Worm (Caenorhabditis elegans) whole organism, L2 larva: ENCODE data around the gene cth-2.

Experiments used
- C34F6.9 ChIP-seq: fragments of 150-350 bp; optimal IDR thresholded peaks from 2 replicates; lab custom pipeline; 2014; ENCODE audit warnings: missing biosample characterization, missing genetic modification characterization
- F13H6.1 ChIP-seq: sonication (generic microtip); optimal IDR thresholded peaks from 2 replicates; lab custom pipeline; 2016; ENCODE audit warnings: missing genetic modification characterization, missing compliant biosample characterization
- R02D3.7 ChIP-seq: fragments of 150-350 bp; optimal IDR thresholded peaks from 2 replicates; lab custom pipeline; 2014; ENCODE audit warnings: missing biosample characterization, missing genetic modification characterization
- Y55F3AM.14 ChIP-seq: fragments of 200-800 bp; sonication (Bioruptor generic); optimal IDR thresholded peaks from 2 replicates; lab custom pipeline; 2018; ENCODE audit warnings: mild to moderate bottlenecking, missing genetic modification characterization, missing compliant biosample characterization
- aly-2 ChIP-seq: fragments of 150-350 bp; optimal IDR thresholded peaks from 2 replicates; lab custom pipeline; 2014; ENCODE audit warnings: missing biosample characterization, missing genetic modification characterization
- ama-1 ChIP-seq: fragments of 150-350 bp; optimal IDR thresholded peaks from 2 replicates; lab custom pipeline; 2018; ENCODE audit warnings: inconsistent platforms
- blmp-1 ChIP-seq: sonication (generic microtip); optimal IDR thresholded peaks from 2 replicates; lab custom pipeline; 2017; ENCODE audit warnings: missing genetic modification characterization, mild to moderate bottlenecking, missing compliant biosample characterization, antibody characterized with exemption, moderate library complexity; ENCODE audit not compliant: insufficient read depth
- ceh-16 ChIP-seq: fragments of 150-350 bp; optimal IDR thresholded peaks from 2 replicates; lab custom pipeline; 2014; ENCODE audit warnings: missing biosample characterization, missing genetic modification characterization
- ceh-82 ChIP-seq: fragments of 150-350 bp; optimal IDR thresholded peaks from 2 replicates; lab custom pipeline; 2014; ENCODE audit warnings: missing biosample characterization, missing genetic modification characterization
- crh-2 ChIP-seq: sonication (generic microtip); optimal IDR thresholded peaks from 2 replicates; lab custom pipeline; 2017; ENCODE audit warnings: missing biosample characterization, missing genetic modification characterization
- dmd-4 ChIP-seq: sonication (generic microtip); optimal IDR thresholded peaks from 2 replicates; lab custom pipeline; 2017; ENCODE audit warnings: missing biosample characterization, missing genetic modification characterization
- egl-27 ChIP-seq: sonication (generic microtip); optimal IDR thresholded peaks from 3 replicates; lab custom pipeline; 2017; ENCODE audit warnings: missing biosample characterization, missing genetic modification reagents, missing genetic modification characterization
- elt-1 ChIP-seq: fragments of 150-350 bp; optimal IDR thresholded peaks from 2 replicates; lab custom pipeline; 2014; ENCODE audit warnings: missing biosample characterization, missing genetic modification characterization
- elt-3 ChIP-seq: sonication (generic microtip); optimal IDR thresholded peaks from 2 replicates; lab custom pipeline; 2017; ENCODE audit warnings: missing biosample characterization, missing genetic modification characterization
- fos-1 ChIP-seq: fragments of 150-350 bp; optimal IDR thresholded peaks from 2 replicates; lab custom pipeline; 2014; ENCODE audit warnings: missing biosample characterization, missing genetic modification characterization
- gmeb-1 ChIP-seq: fragments of 150-350 bp; optimal IDR thresholded peaks from 2 replicates; lab custom pipeline; 2014; ENCODE audit warnings: missing biosample characterization, missing genetic modification characterization
- lin-11 ChIP-seq: fragments of 150-350 bp; sonication (generic microtip); optimal IDR thresholded peaks from 2 replicates; lab custom pipeline; 2014; ENCODE audit warnings: missing biosample characterization, missing genetic modification characterization, inconsistent platforms, mixed read lengths
- lin-13 ChIP-seq: fragments of 150-350 bp; optimal IDR thresholded peaks from 2 replicates; lab custom pipeline; 2014; ENCODE audit warnings: missing biosample characterization, missing genetic modification reagents, missing genetic modification characterization
- lin-39 ChIP-seq: fragments of 150-350 bp; optimal IDR thresholded peaks from 2 replicates; lab custom pipeline; 2014; ENCODE audit warnings: missing biosample characterization, missing genetic modification reagents, missing genetic modification characterization
- lsy-2 ChIP-seq, 2 experiments: fragments of 150-350 bp in 1 of 2; sonication (generic microtip) in 1 of 2; optimal IDR thresholded peaks; 2 replicates each; lab custom pipeline; 2014 to 2017; ENCODE audit warnings: missing biosample characterization in 2 of 2, missing genetic modification characterization in 2 of 2
- mab-5 ChIP-seq: fragments of 150-350 bp; optimal IDR thresholded peaks from 2 replicates; lab custom pipeline; 2014; ENCODE audit warnings: missing biosample characterization, missing genetic modification characterization
- mbf-1 ChIP-seq: sonication (generic microtip); optimal IDR thresholded peaks from 2 replicates; lab custom pipeline; 2017; ENCODE audit warnings: missing biosample characterization, missing genetic modification characterization
- mdl-1 ChIP-seq, 2 experiments: fragments of 150-350 bp in 1 of 2; sonication (generic microtip) in 1 of 2; optimal IDR thresholded peaks; 2 replicates each; lab custom pipeline; 2017; ENCODE audit warnings: missing biosample characterization in 2 of 2, missing genetic modification characterization in 2 of 2
- nhr-10 ChIP-seq: sonication (generic microtip); optimal IDR thresholded peaks from 2 replicates; lab custom pipeline; 2017; ENCODE audit warnings: missing biosample characterization, missing genetic modification characterization
- nhr-11 ChIP-seq: fragments of 150-350 bp; optimal IDR thresholded peaks from 2 replicates; lab custom pipeline; 2014; ENCODE audit warnings: missing biosample characterization, missing genetic modification characterization
- nhr-12 ChIP-seq: fragments of 150-350 bp; optimal IDR thresholded peaks from 2 replicates; lab custom pipeline; 2014; ENCODE audit warnings: missing biosample characterization, missing genetic modification characterization
- nhr-129 ChIP-seq: fragments of 150-350 bp; optimal IDR thresholded peaks from 2 replicates; lab custom pipeline; 2014; ENCODE audit warnings: missing biosample characterization, missing genetic modification characterization
- nhr-21 ChIP-seq: fragments of 150-350 bp; optimal IDR thresholded peaks from 2 replicates; lab custom pipeline; 2014; ENCODE audit warnings: missing biosample characterization, missing genetic modification characterization
- nhr-23 ChIP-seq: fragments of 150-350 bp; optimal IDR thresholded peaks from 2 replicates; lab custom pipeline; 2014; ENCODE audit warnings: missing biosample characterization, missing genetic modification reagents, missing genetic modification characterization
- nhr-25 ChIP-seq: fragments of 150-350 bp; sonication (generic microtip); optimal IDR thresholded peaks from 3 replicates; lab custom pipeline; 2014; ENCODE audit warnings: missing biosample characterization, missing genetic modification characterization
- nhr-6 ChIP-seq: fragments of 150-350 bp; optimal IDR thresholded peaks from 2 replicates; lab custom pipeline; 2014; ENCODE audit warnings: missing biosample characterization, missing genetic modification characterization
- peb-1 ChIP-seq: fragments of 150-350 bp; optimal IDR thresholded peaks from 2 replicates; lab custom pipeline; 2014; ENCODE audit warnings: missing biosample characterization, missing genetic modification characterization
- sem-4 ChIP-seq: fragments of 150-350 bp; optimal IDR thresholded peaks from 2 replicates; lab custom pipeline; 2014; ENCODE audit warnings: missing biosample characterization, missing genetic modification reagents, missing genetic modification characterization
- skn-1 ChIP-seq: sonication (generic microtip); optimal IDR thresholded peaks from 2 replicates; lab custom pipeline; 2017; ENCODE audit warnings: missing biosample characterization, missing genetic modification characterization
- sma-3 ChIP-seq: sonication (generic microtip); optimal IDR thresholded peaks from 2 replicates; lab custom pipeline; 2016; ENCODE audit warnings: missing genetic modification reagents, missing genetic modification characterization, missing compliant biosample characterization
- sma-9 ChIP-seq, 2 experiments: fragments of 150-350 bp in 1 of 2; sonication (generic microtip) in 1 of 2; optimal IDR thresholded peaks; 2 replicates each; lab custom pipeline; 2014 to 2016; ENCODE audit warnings: missing genetic modification characterization in 2 of 2, mild to moderate bottlenecking in 1 of 2, missing biosample characterization in 1 of 2, missing compliant biosample characterization in 1 of 2, missing genetic modification reagents in 1 of 2, moderate library complexity in 1 of 2
- snpc-4 ChIP-seq: fragments of 150-350 bp; optimal IDR thresholded peaks from 2 replicates; lab custom pipeline; 2014; ENCODE audit warnings: missing biosample characterization, missing genetic modification characterization
- unc-39 ChIP-seq: fragments of 150-350 bp; optimal IDR thresholded peaks from 2 replicates; lab custom pipeline; 2014; ENCODE audit warnings: missing biosample characterization, missing genetic modification characterization
- unc-55 ChIP-seq: fragments of 150-350 bp; sonication (generic microtip); optimal IDR thresholded peaks from 3 replicates; lab custom pipeline; 2014; ENCODE audit warnings: missing biosample characterization, missing genetic modification reagents, missing genetic modification characterization
- zag-1 ChIP-seq: fragments of 150-350 bp; optimal IDR thresholded peaks from 2 replicates; lab custom pipeline; 2014; ENCODE audit warnings: missing biosample characterization, missing genetic modification characterization
- ztf-1 ChIP-seq: fragments of 200-800 bp; sonication (Bioruptor generic); conservative IDR thresholded peaks from 2 replicates; pipeline ENCODE4 v1.3.6; 2022; ENCODE audit warnings: missing genetic modification characterization, missing compliant biosample characterization
- ztf-11 ChIP-seq: sonication (generic microtip); optimal IDR thresholded peaks from 2 replicates; lab custom pipeline; 2017; ENCODE audit warnings: missing biosample characterization, missing genetic modification characterization
- ztf-4 ChIP-seq: fragments of 150-350 bp; optimal IDR thresholded peaks from 2 replicates; lab custom pipeline; 2014; ENCODE audit warnings: missing biosample characterization, missing genetic modification characterization

Gene cth-2

ce11 chrII:7095970-7096369, 38.2 kb upstream of the cth-2 start:
- no peak for TF ChIP-seq peb-1
- TF ChIP-seq nhr-12 (tag; lab: Kevin White, UChicago): no peak
- TF ChIP-seq mdl-1 (tag; optimal IDR thresholded peaks at IDR 0.05; lab: Kevin White, UChicago): no peak
- TF ChIP-seq elt-1 (tag; lab: Kevin White, UChicago): no peak
- TF ChIP-seq Y55F3AM.14 (GFP tag; lab: Kevin White, UChicago): no peak
- TF ChIP-seq C34F6.9 (tag; lab: Kevin White, UChicago): no peak
- no peak for TF ChIP-seq lsy-2 (tag; optimal IDR thresholded peaks at IDR 0.05; lab: Kevin White, UChicago)
- TF ChIP-seq aly-2 (tag; lab: Kevin White, UChicago): no peak
- no peak for TF ChIP-seq elt-3 (tag; lab: Kevin White, UChicago)
- TF ChIP-seq ztf-4 (tag; lab: Kevin White, UChicago): no peak
- TF ChIP-seq zag-1 (tag; lab: Kevin White, UChicago): no peak
- no peak for TF ChIP-seq nhr-23 (tag; lab: Kevin White, UChicago)
- no peak for TF ChIP-seq skn-1 (tag; lab: Kevin White, UChicago)
- TF ChIP-seq sma-9 (GFP tag; optimal IDR thresholded peaks at IDR 0.05; lab: Kevin White, UChicago): no peak
- no peak for TF ChIP-seq sma-9 (tag; optimal IDR thresholded peaks at IDR 0.05; lab: Kevin White, UChicago)
- TF ChIP-seq F13H6.1 (tag; lab: Kevin White, UChicago): no peak
- no peak for TF ChIP-seq sma-3
- no peak for TF ChIP-seq blmp-1 (tag; lab: Kevin White, UChicago)

ce11 chrII:7093339-7093821, 35.6 kb upstream of the cth-2 start, which contains the start of gene T02G5.3:
Gene T02G5.3, plus strand, starts transcription at chrII:7093389.
- no peak for TF ChIP-seq peb-1
- no peak for TF ChIP-seq unc-39 (tag; lab: Kevin White, UChicago)
- no peak for TF ChIP-seq unc-55
- no peak for TF ChIP-seq mbf-1 (tag; lab: Kevin White, UChicago)
- TF ChIP-seq lin-13: no peak
- no peak for TF ChIP-seq crh-2 (tag; lab: Kevin White, UChicago)
- TF ChIP-seq nhr-6: no peak
- no peak for TF ChIP-seq ztf-4 (tag; lab: Kevin White, UChicago)
- TF ChIP-seq C34F6.9 (tag; lab: Kevin White, UChicago): no peak
- no peak for TF ChIP-seq R02D3.7
- no peak for TF ChIP-seq lin-39 (tag; lab: Kevin White, UChicago)
- no peak for TF ChIP-seq mab-5 (tag; lab: Kevin White, UChicago)
- TF ChIP-seq skn-1 (tag; lab: Kevin White, UChicago): no peak
- TF ChIP-seq elt-3 (tag; lab: Kevin White, UChicago): no peak
- TF ChIP-seq nhr-129 (tag; lab: Kevin White, UChicago): no peak
- no peak for TF ChIP-seq elt-1 (tag; lab: Kevin White, UChicago)
- TF ChIP-seq sma-3: no peak
- TF ChIP-seq ama-1 (lab: Kevin White, UChicago): no peak
- TF ChIP-seq mdl-1 (tag; optimal IDR thresholded peaks at IDR 0.05; lab: Kevin White, UChicago): no peak
- TF ChIP-seq, all 48 proteins: peak for 0

DNA sequence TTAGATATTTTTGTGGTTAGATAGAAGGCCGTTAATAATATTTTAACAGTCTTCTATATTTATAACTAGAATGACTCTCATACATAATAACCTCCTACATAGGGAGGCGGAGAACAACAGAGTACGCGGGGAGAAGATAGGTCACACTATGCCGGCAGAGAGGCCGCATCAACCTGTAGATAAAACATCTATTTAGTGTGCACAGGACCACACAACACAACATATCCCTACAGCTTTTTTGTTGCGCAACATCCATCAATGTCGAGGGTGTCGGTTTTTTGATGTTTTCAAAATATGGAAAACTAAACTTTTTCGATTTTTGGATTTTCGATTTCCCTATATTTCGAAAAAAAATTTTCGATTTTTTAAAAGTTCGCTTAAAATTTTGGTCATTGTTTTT, 33.1 kb upstream of the cth-2 start:
- no peak for TF ChIP-seq mdl-1 (tag; optimal IDR thresholded peaks at IDR 0.05; lab: Kevin White, UChicago)
- no peak for TF ChIP-seq nhr-25
- no peak for TF ChIP-seq ceh-82 (tag; lab: Kevin White, UChicago)
- no peak for TF ChIP-seq sem-4 (tag; lab: Kevin White, UChicago)
- TF ChIP-seq nhr-12 (tag; lab: Kevin White, UChicago): no peak
- TF ChIP-seq mab-5 (tag; lab: Kevin White, UChicago): no peak
- TF ChIP-seq sma-9 (GFP tag; optimal IDR thresholded peaks at IDR 0.05; lab: Kevin White, UChicago): no peak
- no peak for TF ChIP-seq sma-9 (tag; optimal IDR thresholded peaks at IDR 0.05; lab: Kevin White, UChicago)

- TF ChIP-seq unc-55 (no peak), Y55F3AM.14 (GFP tag; lab: Kevin White, UChicago) (no peak), sem-4 (tag; lab: Kevin White, UChicago) (no peak), mbf-1 (tag; lab: Kevin White, UChicago) (no peak), ztf-1 (GFP tag; lab: Robert Waterston, UW) (no peak), mab-5 (tag; lab: Kevin White, UChicago) (no peak), nhr-23 (tag; lab: Kevin White, UChicago) (no peak), blmp-1 (tag; lab: Kevin White, UChicago) (no peak), nhr-11 (tag; lab: Kevin White, UChicago) (no peak), nhr-21 (no peak), ceh-82 (tag; lab: Kevin White, UChicago) (no peak), snpc-4 (tag; lab: Kevin White, UChicago) (no peak), ama-1 (lab: Kevin White, UChicago) (no peak), nhr-129 (tag; lab: Kevin White, UChicago) (peak; percentile 73), nhr-25 (peak; percentile 47), F13H6.1 (tag; lab: Kevin White, UChicago) (no peak), egl-27 (tag; lab: Kevin White, UChicago) (no peak), unc-39 (tag; lab: Kevin White, UChicago) (no peak), lin-11 (tag; lab: Kevin White, UChicago) (no peak), C34F6.9 (tag; lab: Kevin White, UChicago) (peak; percentile 23), mdl-1 (tag; optimal IDR thresholded peaks at IDR 0.05; lab: Kevin White, UChicago) (no peak), gmeb-1 (tag; lab: Kevin White, UChicago) (no peak), zag-1 (tag; lab: Kevin White, UChicago) (no peak), nhr-6 (no peak), elt-3 (tag; lab: Kevin White, UChicago) (no peak), fos-1 (tag; lab: Kevin White, UChicago) (no peak), dmd-4 (no peak), ceh-16 (tag; lab: Kevin White, UChicago) (peak; percentile 4), nhr-10 (tag; lab: Kevin White, UChicago) (no peak), nhr-12 (tag; lab: Kevin White, UChicago) (no peak), ztf-11 (tag; lab: Kevin White, UChicago) (no peak)
These were observed 32.3 kb upstream of the cth-2 start for ce11 chrII:7090085-7090484.
